Worm (Caenorhabditis elegans): ENCODE results near the gene prx-19.

prx-19 gene

DNA sequence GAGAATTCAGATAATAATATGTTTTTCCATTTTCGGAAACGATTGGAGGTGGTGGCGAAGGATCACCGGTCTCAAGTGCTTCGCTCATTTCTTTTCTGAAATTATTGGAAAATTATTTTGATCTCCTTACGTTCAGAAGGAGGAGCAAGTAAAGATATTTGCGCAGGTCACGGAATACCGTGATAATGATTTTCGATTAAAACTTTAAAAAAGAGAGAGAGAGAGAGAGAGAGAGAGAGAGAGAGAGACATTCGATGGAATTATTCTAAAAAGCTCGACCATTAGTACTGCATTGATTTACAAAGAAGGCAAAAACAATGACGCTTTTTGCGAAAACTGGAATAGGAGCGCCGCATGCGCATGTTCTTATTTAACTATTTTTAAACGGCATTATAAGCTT is 16.8 kb downstream of the prx-19 start, which contains the start of gene ztf-1:
Gene ztf-1, minus strand, starts transcription at position 101 of the 400 bp plus-strand sequence.
- TF ChIP-seq nhr-77 (tag; optimal IDR thresholded peaks at IDR 0.05) (no peak), aly-2 (tag; optimal IDR thresholded peaks at IDR 0.05) (no peak), sem-4 (tag; optimal IDR thresholded peaks at IDR 0.05) (no peak), gmeb-1 (tag; optimal IDR thresholded peaks at IDR 0.05) (no peak), Y55F3AM.14 (GFP tag; optimal IDR thresholded peaks at IDR 0.05) (no peak)

DNA sequence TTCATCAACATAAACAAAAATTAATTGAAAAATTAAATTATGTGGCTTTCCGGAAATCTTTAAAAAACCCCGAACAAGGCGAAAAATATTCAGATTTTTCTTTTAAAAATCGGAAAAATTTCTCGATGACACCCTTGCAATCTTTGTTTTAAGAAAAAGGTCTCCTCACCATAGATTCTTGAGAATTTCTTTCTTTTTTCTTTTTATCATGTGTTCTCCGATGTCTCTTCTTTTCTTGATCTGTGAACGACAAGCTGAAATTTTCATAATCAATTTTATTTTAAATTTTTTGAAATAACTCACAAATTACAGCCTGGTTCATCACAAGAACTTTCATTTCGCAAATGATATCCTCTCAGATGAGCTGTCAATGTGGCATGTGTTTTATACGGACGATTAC is 17.9 kb downstream of the prx-19 start, which contains the start of the genes zfp-1 and F54F2.14:
Gene zfp-1, plus strand, starts transcription at position 301 of the 400 bp plus-strand sequence.
Gene F54F2.14, plus strand, starts transcription at position 312 of the 400 bp plus-strand sequence.
- TF ChIP-seq ztf-11 (tag; optimal IDR thresholded peaks at IDR 0.05) (no peak), R02D3.7 (tag; optimal IDR thresholded peaks at IDR 0.05) (no peak)

- TF ChIP-seq C34F6.9 (tag; optimal IDR thresholded peaks at IDR 0.05): peak; percentile 33
- peak; percentile 3 for TF ChIP-seq unc-55 (GFP tag; optimal IDR thresholded peaks at IDR 0.05)
- TF ChIP-seq elt-1 (tag; optimal IDR thresholded peaks at IDR 0.05): no peak
- TF ChIP-seq aly-2 (tag; optimal IDR thresholded peaks at IDR 0.05): no peak
- TF ChIP-seq F13H6.1 (tag; optimal IDR thresholded peaks at IDR 0.05): peak; percentile 16
Observed at ce11 chrIII:8788690-8789089, 20.4 kb downstream of the prx-19 start.

ce11 chrIII:8786077-8786476 is 23.0 kb downstream of the prx-19 start, which contains the start of gene K02D10.8:
Gene K02D10.8 (plus strand): TSS chrIII:8786377.
- TF ChIP-seq ztf-4 (tag; optimal IDR thresholded peaks at IDR 0.05) (no peak), unc-55 (GFP tag; optimal IDR thresholded peaks at IDR 0.05) (no peak), aly-2 (tag; optimal IDR thresholded peaks at IDR 0.05) (no peak), blmp-1 (tag; optimal IDR thresholded peaks at IDR 0.05; ENCODE audit: insufficient read depth) (no peak), nhr-6 (tag; optimal IDR thresholded peaks at IDR 0.05) (no peak), lin-39 (tag; optimal IDR thresholded peaks at IDR 0.05) (no peak), egl-27 (tag; optimal IDR thresholded peaks at IDR 0.05) (no peak), nhr-11 (tag; optimal IDR thresholded peaks at IDR 0.05) (no peak), gmeb-1 (tag; optimal IDR thresholded peaks at IDR 0.05) (no peak), nhr-129 (tag; optimal IDR thresholded peaks at IDR 0.05) (no peak), Y55F3AM.14 (GFP tag; optimal IDR thresholded peaks at IDR 0.05) (no peak)

DNA sequence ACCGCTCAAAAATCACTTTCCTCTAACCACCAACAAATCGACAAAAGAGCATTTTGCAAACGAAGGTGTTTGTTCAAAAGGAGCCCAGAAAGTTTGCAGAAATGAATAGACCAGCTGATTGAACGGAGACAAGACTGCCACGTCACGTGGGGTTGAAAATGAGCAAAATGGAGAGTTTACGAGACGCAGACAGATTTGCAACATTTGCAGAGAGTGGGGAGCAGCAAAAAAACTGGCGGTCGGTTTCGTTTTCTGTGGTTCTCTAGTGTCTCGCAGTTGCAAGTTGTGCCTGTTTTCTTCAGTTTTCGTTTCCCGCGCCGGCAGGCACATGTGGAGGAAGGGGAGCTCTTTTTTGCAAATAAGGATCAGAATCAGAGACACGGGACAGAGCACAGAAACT is 23.7 kb downstream of the prx-19 start:
- no peak for TF ChIP-seq ZK546.5 (tag; optimal IDR thresholded peaks at IDR 0.05)
- peak; percentile 12 for TF ChIP-seq sem-4 (tag; optimal IDR thresholded peaks at IDR 0.05)
- TF ChIP-seq lin-39 (tag; optimal IDR thresholded peaks at IDR 0.05): no peak
- TF ChIP-seq unc-55 (GFP tag; optimal IDR thresholded peaks at IDR 0.05): peak; percentile 54
- TF ChIP-seq nhr-237 (tag; optimal IDR thresholded peaks at IDR 0.05): no peak
- TF ChIP-seq nhr-77 (tag; optimal IDR thresholded peaks at IDR 0.05): no peak
- TF ChIP-seq nhr-129 (tag; optimal IDR thresholded peaks at IDR 0.05): peak; percentile 91
- peak; percentile 18 for TF ChIP-seq gmeb-1 (tag; optimal IDR thresholded peaks at IDR 0.05)
- TF ChIP-seq elt-3 (tag; optimal IDR thresholded peaks at IDR 0.05): no peak
- TF ChIP-seq crh-2 (tag; optimal IDR thresholded peaks at IDR 0.05): peak; percentile 93
- peak; percentile 87 for TF ChIP-seq C34F6.9 (tag; optimal IDR thresholded peaks at IDR 0.05)
- TF ChIP-seq elt-1 (tag; optimal IDR thresholded peaks at IDR 0.05): no peak
- peak; percentile 66 to 86 for TF ChIP-seq mdl-1 (tag; optimal IDR thresholded peaks at IDR 0.05)
- peak; percentile 81 for TF ChIP-seq F13H6.1 (tag; optimal IDR thresholded peaks at IDR 0.05)
- TF ChIP-seq dmd-4 (tag; optimal IDR thresholded peaks at IDR 0.05): no peak
- TF ChIP-seq lin-11 (tag; optimal IDR thresholded peaks at IDR 0.05): peak; percentile 53
- peak; percentile 57 for TF ChIP-seq fos-1 (tag; optimal IDR thresholded peaks at IDR 0.05)
- TF ChIP-seq ceh-16 (tag; optimal IDR thresholded peaks at IDR 0.05): no peak
- no peak for TF ChIP-seq nhr-12 (tag; optimal IDR thresholded peaks at IDR 0.05)
- peak; percentile 88 for TF ChIP-seq sma-9 (GFP tag; optimal IDR thresholded peaks at IDR 0.05)
- no peak for TF ChIP-seq sma-9 (tag; optimal IDR thresholded peaks at IDR 0.05)
- TF ChIP-seq nhr-6 (tag; optimal IDR thresholded peaks at IDR 0.05): no peak
- peak in 1 of 2 experiments; percentile 59 for TF ChIP-seq lsy-2 (tag; optimal IDR thresholded peaks at IDR 0.05)

DNA sequence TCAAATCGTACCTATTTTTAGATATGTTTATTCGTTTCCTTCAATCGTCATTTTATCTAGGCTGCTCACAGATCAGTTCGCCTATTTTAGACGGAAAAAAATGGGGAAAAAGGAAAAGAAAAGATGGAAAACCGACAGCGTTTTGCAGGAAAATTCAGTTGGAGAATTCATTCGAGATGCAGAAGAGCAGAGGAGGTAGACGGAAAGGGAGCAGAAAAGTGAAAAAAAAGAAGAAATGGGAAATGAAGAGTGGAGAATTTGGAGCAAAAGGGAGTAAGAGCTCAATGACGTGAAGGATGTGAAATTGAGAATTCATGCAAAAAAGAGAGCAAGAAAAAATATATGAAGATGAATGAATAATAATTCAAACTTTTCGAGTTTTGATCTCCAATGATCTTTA is 24.6 kb downstream of the prx-19 start:
- TF ChIP-seq unc-55 (GFP tag; optimal IDR thresholded peaks at IDR 0.05) (peak; percentile 49), mdl-1 (tag; optimal IDR thresholded peaks at IDR 0.05) (no peak), blmp-1 (tag; optimal IDR thresholded peaks at IDR 0.05; ENCODE audit: insufficient read depth) (no peak), unc-39 (tag; optimal IDR thresholded peaks at IDR 0.05) (no peak), C34F6.9 (tag; optimal IDR thresholded peaks at IDR 0.05) (peak; percentile 32), sma-3 (GFP tag; optimal IDR thresholded peaks at IDR 0.05) (no peak), lin-39 (tag; optimal IDR thresholded peaks at IDR 0.05) (no peak), nhr-23 (tag; optimal IDR thresholded peaks at IDR 0.05) (no peak), nhr-6 (tag; optimal IDR thresholded peaks at IDR 0.05) (no peak), alr-1 (tag; optimal IDR thresholded peaks at IDR 0.05) (no peak), elt-3 (tag; optimal IDR thresholded peaks at IDR 0.05) (no peak), aly-2 (tag; optimal IDR thresholded peaks at IDR 0.05) (no peak)

All from whole organism, L2 larva.